Worm (Caenorhabditis elegans): ENCODE results near the gene clc-8.
"Not testable (repeated sequence)": the region's sequence is repeated elsewhere in the genome, so short reads cannot be mapped to it uniquely, and the experiment has no call there.

The clc-8 gene

ce11 chrIV:14413386-14413785, 19.4 kb downstream of the clc-8 start:
- no peak for TF ChIP-seq med-1 (GFP tag; optimal IDR thresholded peaks at IDR 0.05; ENCODE audit: insufficient read depth)
- TF ChIP-seq ref-1 (GFP tag; conservative IDR thresholded peaks at IDR 0.05): no peak
- no peak for TF ChIP-seq ztf-29 (GFP tag; IDR thresholded peaks at IDR 0.05)
- no peak for TF ChIP-seq T22C8.4 (GFP tag; IDR thresholded peaks at IDR 0.05)

- TF ChIP-seq ztf-23 (GFP tag; IDR thresholded peaks at IDR 0.05) (no peak), ztf-29 (GFP tag; IDR thresholded peaks at IDR 0.05) (no peak), flt-1 (GFP tag; IDR thresholded peaks at IDR 0.05) (no peak)
Measured at ce11 chrIV:14414200-14414599, 20.3 kb downstream of the clc-8 start.

- TF ChIP-seq ztf-29 (GFP tag; IDR thresholded peaks at IDR 0.05) (no peak), tab-1 (GFP tag; IDR thresholded peaks at IDR 0.05) (no peak), ref-1 (GFP tag; conservative IDR thresholded peaks at IDR 0.05) (no peak), ztf-23 (GFP tag; IDR thresholded peaks at IDR 0.05) (no peak), cog-1 (tag; optimal IDR thresholded peaks at IDR 0.05) (no peak), T22C8.4 (GFP tag; IDR thresholded peaks at IDR 0.05) (no peak), klf-2 (GFP tag; conservative IDR thresholded peaks at IDR 0.05) (no peak), flt-1 (GFP tag; IDR thresholded peaks at IDR 0.05) (no peak), med-1 (GFP tag; optimal IDR thresholded peaks at IDR 0.05; ENCODE audit: insufficient read depth) (no peak)
Measured at ce11 chrIV:14417128-14417527, 23.2 kb downstream of the clc-8 start, which contains the start of gene F55B11.6. Gene F55B11.6 (minus strand): TSS chrIV:14417228.

ce11 chrIV:14421938-14422337, 28.0 kb downstream of the clc-8 start, which contains the start of gene F55B11.7:
Gene F55B11.7 (minus strand): TSS chrIV:14422038.
- TF ChIP-seq cog-1 (tag; optimal IDR thresholded peaks at IDR 0.05) (no peak), ztf-29 (GFP tag; IDR thresholded peaks at IDR 0.05) (no peak), T22C8.4 (GFP tag; IDR thresholded peaks at IDR 0.05) (no peak), flt-1 (GFP tag; IDR thresholded peaks at IDR 0.05) (no peak), klf-2 (GFP tag; conservative IDR thresholded peaks at IDR 0.05) (no peak), med-1 (GFP tag; optimal IDR thresholded peaks at IDR 0.05; ENCODE audit: insufficient read depth) (no peak), ztf-23 (GFP tag; IDR thresholded peaks at IDR 0.05) (no peak)

ce11 chrIV:14423194-14423593, 29.3 kb downstream of the clc-8 start, which contains the start of gene F55B11.2:
Gene F55B11.2 (minus strand): TSS chrIV:14423294.
- TF ChIP-seq klf-2 (GFP tag; conservative IDR thresholded peaks at IDR 0.05) (no peak), med-1 (GFP tag; optimal IDR thresholded peaks at IDR 0.05; ENCODE audit: insufficient read depth) (no peak), cog-1 (tag; optimal IDR thresholded peaks at IDR 0.05) (no peak), ztf-29 (GFP tag; IDR thresholded peaks at IDR 0.05) (no peak), ref-1 (GFP tag; conservative IDR thresholded peaks at IDR 0.05) (no peak), tab-1 (GFP tag; IDR thresholded peaks at IDR 0.05) (no peak), flt-1 (GFP tag; IDR thresholded peaks at IDR 0.05) (no peak)

ce11 chrIV:14424396-14424795, 30.5 kb downstream of the clc-8 start, which contains the start of gene F55B11.3:
Gene F55B11.3 (plus strand): TSS chrIV:14424696.
- TF ChIP-seq med-1 (GFP tag; optimal IDR thresholded peaks at IDR 0.05; ENCODE audit: insufficient read depth) (no peak), tab-1 (GFP tag; IDR thresholded peaks at IDR 0.05) (no peak)

ce11 chrIV:14427395-14427794, 33.5 kb downstream of the clc-8 start, which contains the start of gene F55B11.5:
Gene F55B11.5 (plus strand): TSS chrIV:14427695.
- not testable (repeated sequence) for TF ChIP-seq cog-1 (tag; optimal IDR thresholded peaks at IDR 0.05); T22C8.4 (GFP tag; IDR thresholded peaks at IDR 0.05); med-1 (GFP tag; optimal IDR thresholded peaks at IDR 0.05; ENCODE audit: insufficient read depth)

ce11 chrIV:14430853-14431252, 36.9 kb downstream of the clc-8 start, which contains the start of gene F55B11.4:
Gene F55B11.4 (minus strand): TSS chrIV:14430920.
- TF ChIP-seq ref-1 (GFP tag; conservative IDR thresholded peaks at IDR 0.05) (no peak), ztf-29 (GFP tag; IDR thresholded peaks at IDR 0.05) (no peak), T22C8.4 (GFP tag; IDR thresholded peaks at IDR 0.05) (no peak), klf-2 (GFP tag; conservative IDR thresholded peaks at IDR 0.05) (no peak), tab-1 (GFP tag; IDR thresholded peaks at IDR 0.05) (no peak), med-1 (GFP tag; optimal IDR thresholded peaks at IDR 0.05; ENCODE audit: insufficient read depth) (no peak), ztf-23 (GFP tag; IDR thresholded peaks at IDR 0.05) (no peak), flt-1 (GFP tag; IDR thresholded peaks at IDR 0.05) (no peak), cog-1 (tag; optimal IDR thresholded peaks at IDR 0.05) (no peak)

- TF ChIP-seq tab-1 (GFP tag; IDR thresholded peaks at IDR 0.05) (no peak), T22C8.4 (GFP tag; IDR thresholded peaks at IDR 0.05) (no peak), ztf-23 (GFP tag; IDR thresholded peaks at IDR 0.05) (no peak), flt-1 (GFP tag; IDR thresholded peaks at IDR 0.05) (no peak), klf-2 (GFP tag; conservative IDR thresholded peaks at IDR 0.05) (no peak), med-1 (GFP tag; optimal IDR thresholded peaks at IDR 0.05; ENCODE audit: insufficient read depth) (no peak), ref-1 (GFP tag; conservative IDR thresholded peaks at IDR 0.05) (no peak), ztf-29 (GFP tag; IDR thresholded peaks at IDR 0.05) (no peak), cog-1 (tag; optimal IDR thresholded peaks at IDR 0.05) (no peak)
Measured at ce11 chrIV:14435902-14436301, 42.0 kb downstream of the clc-8 start.

- TF ChIP-seq ztf-29 (GFP tag; IDR thresholded peaks at IDR 0.05) (no peak), T22C8.4 (GFP tag; IDR thresholded peaks at IDR 0.05) (no peak), tab-1 (GFP tag; IDR thresholded peaks at IDR 0.05) (no peak)
Measured at ce11 chrIV:14437391-14437790, 43.5 kb downstream of the clc-8 start.

- TF ChIP-seq ref-1 (GFP tag; conservative IDR thresholded peaks at IDR 0.05) (no peak), T22C8.4 (GFP tag; IDR thresholded peaks at IDR 0.05) (no peak), flt-1 (GFP tag; IDR thresholded peaks at IDR 0.05) (no peak), tab-1 (GFP tag; IDR thresholded peaks at IDR 0.05) (no peak), ztf-23 (GFP tag; IDR thresholded peaks at IDR 0.05) (no peak), cog-1 (tag; optimal IDR thresholded peaks at IDR 0.05) (no peak), med-1 (GFP tag; optimal IDR thresholded peaks at IDR 0.05; ENCODE audit: insufficient read depth) (no peak), ztf-29 (GFP tag; IDR thresholded peaks at IDR 0.05) (no peak), klf-2 (GFP tag; conservative IDR thresholded peaks at IDR 0.05) (no peak)
Measured at ce11 chrIV:14444077-14444476, 50.1 kb downstream of the clc-8 start, which contains the start of gene tra-3. Gene tra-3 (minus strand): TSS chrIV:14444183.

All from whole organism, midembryonic.